Worm (Caenorhabditis elegans): ENCODE data around the gene snap-29.

snap-29 gene

DNA sequence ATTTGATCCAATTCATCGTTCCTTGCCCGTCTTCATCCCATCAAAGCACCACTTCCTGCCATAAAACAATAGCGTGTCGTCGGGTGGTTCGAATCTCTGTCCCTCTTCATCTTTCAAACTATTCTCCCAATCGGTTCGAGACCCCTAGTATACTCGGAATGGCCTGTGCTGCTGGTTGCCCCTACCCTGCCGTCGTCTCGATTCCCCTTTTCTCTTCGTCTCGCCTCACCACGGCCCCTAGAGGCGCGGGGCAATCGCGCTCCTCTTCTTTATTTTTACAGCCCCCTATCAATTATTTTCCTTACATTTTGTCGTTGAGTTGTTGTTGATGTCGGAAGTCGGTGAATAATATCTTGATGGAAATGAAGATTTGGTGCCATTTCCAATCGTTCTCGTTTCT lies 12.6 kb downstream of the snap-29 start:
- TF ChIP-seq nhr-237 (tag; optimal IDR thresholded peaks at IDR 0.05) (no peak), fos-1 (tag; optimal IDR thresholded peaks at IDR 0.05) (no peak), D1046.2 (GFP tag; IDR thresholded peaks at IDR 0.05) (no peak), lsy-2 (tag; optimal IDR thresholded peaks at IDR 0.05) (peak in 1 of 2 experiments; percentile 8), set-16 (GFP tag; IDR thresholded peaks at IDR 0.05) (peak; percentile 36; the same call in 1 of the 2 replicates), egl-27 (tag; optimal IDR thresholded peaks at IDR 0.05) (no peak), aha-1 (tag) (peak; percentile 84), cey-2 (tag; optimal IDR thresholded peaks at IDR 0.05; ENCODE audit: borderline replicate concordance, insufficient read depth) (no peak), aly-2 (tag; optimal IDR thresholded peaks at IDR 0.05) (no peak), mdl-1 (tag; optimal IDR thresholded peaks at IDR 0.05) (no peak), ceh-20 (GFP tag; IDR thresholded peaks at IDR 0.05) (no peak), lir-3 (tag; optimal IDR thresholded peaks at IDR 0.05) (no peak), nhr-102 (tag; optimal IDR thresholded peaks at IDR 0.05) (no peak), dmd-9 (GFP tag; IDR thresholded peaks at IDR 0.05) (no peak), lin-29 (GFP tag; IDR thresholded peaks at IDR 0.05) (no peak), saeg-2 (GFP tag; IDR thresholded peaks at IDR 0.05) (no peak), skn-1 (tag; optimal IDR thresholded peaks at IDR 0.05) (no peak), zfp-2 (tag; optimal IDR thresholded peaks at IDR 0.05) (no peak)

DNA sequence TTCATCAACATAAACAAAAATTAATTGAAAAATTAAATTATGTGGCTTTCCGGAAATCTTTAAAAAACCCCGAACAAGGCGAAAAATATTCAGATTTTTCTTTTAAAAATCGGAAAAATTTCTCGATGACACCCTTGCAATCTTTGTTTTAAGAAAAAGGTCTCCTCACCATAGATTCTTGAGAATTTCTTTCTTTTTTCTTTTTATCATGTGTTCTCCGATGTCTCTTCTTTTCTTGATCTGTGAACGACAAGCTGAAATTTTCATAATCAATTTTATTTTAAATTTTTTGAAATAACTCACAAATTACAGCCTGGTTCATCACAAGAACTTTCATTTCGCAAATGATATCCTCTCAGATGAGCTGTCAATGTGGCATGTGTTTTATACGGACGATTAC lies 15.2 kb downstream of the snap-29 start, which contains the start of the genes zfp-1 and F54F2.14:
zfp-1 (plus strand) TSS at position 301 of the 400 bp plus-strand sequence.
F54F2.14 (plus strand) TSS at position 312 of the 400 bp plus-strand sequence.
- no peak for TF ChIP-seq hlh-30 (tag; optimal IDR thresholded peaks at IDR 0.05; ENCODE audit: insufficient read depth)

DNA sequence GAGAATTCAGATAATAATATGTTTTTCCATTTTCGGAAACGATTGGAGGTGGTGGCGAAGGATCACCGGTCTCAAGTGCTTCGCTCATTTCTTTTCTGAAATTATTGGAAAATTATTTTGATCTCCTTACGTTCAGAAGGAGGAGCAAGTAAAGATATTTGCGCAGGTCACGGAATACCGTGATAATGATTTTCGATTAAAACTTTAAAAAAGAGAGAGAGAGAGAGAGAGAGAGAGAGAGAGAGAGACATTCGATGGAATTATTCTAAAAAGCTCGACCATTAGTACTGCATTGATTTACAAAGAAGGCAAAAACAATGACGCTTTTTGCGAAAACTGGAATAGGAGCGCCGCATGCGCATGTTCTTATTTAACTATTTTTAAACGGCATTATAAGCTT lies 16.2 kb downstream of the snap-29 start, which contains the start of gene ztf-1:
ztf-1 (minus strand) TSS at position 101 of the 400 bp plus-strand sequence.
- TF ChIP-seq lin-15B (tag; optimal IDR thresholded peaks at IDR 0.05) (no peak), unc-62 (GFP tag; optimal IDR thresholded peaks at IDR 0.05 in 1 of 2) (peak in 1 of 2 experiments; percentile 69), unc-62 (tag; optimal IDR thresholded peaks at IDR 0.05) (no peak)

DNA sequence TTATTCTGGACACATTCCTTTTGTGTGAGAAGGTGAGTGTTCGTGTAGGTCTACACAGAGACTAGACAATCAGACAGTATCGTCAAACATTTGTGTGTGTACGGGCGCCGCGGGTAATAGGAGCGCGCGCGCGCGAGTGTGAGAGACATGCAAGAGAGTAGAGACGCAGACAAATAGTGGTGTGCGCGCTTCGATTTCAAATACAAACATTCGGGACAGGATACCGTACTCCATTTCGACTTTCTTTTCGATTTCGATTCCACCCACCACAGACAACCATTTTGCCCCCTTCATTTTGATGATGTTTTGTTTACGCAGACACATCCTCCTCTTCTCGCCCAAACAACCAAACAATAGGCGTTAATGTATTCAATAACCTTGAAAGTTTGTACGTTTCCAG lies 18.7 kb downstream of the snap-29 start:
- TF ChIP-seq dmd-9 (GFP tag; IDR thresholded peaks at IDR 0.05) (no peak), ceh-62 (tag; optimal IDR thresholded peaks at IDR 0.05) (no peak), nhr-76 (tag; optimal IDR thresholded peaks at IDR 0.05) (no peak), ama-1 (optimal IDR thresholded peaks at IDR 0.05) (no peak), ceh-28 (tag; optimal IDR thresholded peaks at IDR 0.05) (no peak), ztf-11 (tag; optimal IDR thresholded peaks at IDR 0.05) (no peak), daf-12 (tag; optimal IDR thresholded peaks at IDR 0.05) (no peak), egl-27 (tag; optimal IDR thresholded peaks at IDR 0.05) (no peak), snpc-1.2 (GFP tag; IDR thresholded peaks at IDR 0.05) (no peak), nhr-11 (tag; optimal IDR thresholded peaks at IDR 0.05) (peak; percentile 36), sdz-12 (GFP tag; optimal IDR thresholded peaks at IDR 0.05) (no peak), lir-3 (tag; optimal IDR thresholded peaks at IDR 0.05) (no peak), madf-5 (GFP tag; IDR thresholded peaks at IDR 0.05) (no peak), dve-1 (tag; optimal IDR thresholded peaks at IDR 0.05; ENCODE audit: insufficient read depth) (peak; percentile 77), saeg-2 (GFP tag; IDR thresholded peaks at IDR 0.05) (no peak), D1046.2 (GFP tag; IDR thresholded peaks at IDR 0.05) (0 out of 2 replicates have a peak, but pooled peaks have one; percentile 70), hlh-11 (tag; optimal IDR thresholded peaks at IDR 0.05) (peak; percentile 95), F37D6.2 (tag; optimal IDR thresholded peaks at IDR 0.05) (no peak), ceh-32 (tag; optimal IDR thresholded peaks at IDR 0.05; ENCODE audit: poor library complexity) (no peak), madf-9 (GFP tag; conservative IDR thresholded peaks at IDR 0.05) (peak; percentile 52; the same call in 1 of the 2 replicates), ceh-20 (GFP tag; IDR thresholded peaks at IDR 0.05) (no peak), zfp-2 (tag; optimal IDR thresholded peaks at IDR 0.05) (no peak), F44E2.7 (GFP tag; IDR thresholded peaks at IDR 0.05) (no peak), ceh-44 (GFP tag; IDR thresholded peaks at IDR 0.05) (no peak), arid-1 (GFP tag; conservative IDR thresholded peaks at IDR 0.05) (peak; percentile 69), spr-3 (GFP tag; optimal IDR thresholded peaks at IDR 0.05) (no peak), hmg-1.1 (GFP tag; IDR thresholded peaks at IDR 0.05) (peak; percentile 64), skn-1 (tag; optimal IDR thresholded peaks at IDR 0.05) (no peak), ceh-82 (tag; optimal IDR thresholded peaks at IDR 0.05) (no peak), set-16 (GFP tag; IDR thresholded peaks at IDR 0.05) (no peak; the same call in 1 of the 2 replicates), lim-7 (GFP tag; IDR thresholded peaks at IDR 0.05) (no peak), R02D3.7 (tag; optimal IDR thresholded peaks at IDR 0.05) (no peak), php-3 (GFP tag; IDR thresholded peaks at IDR 0.05) (0 out of 2 replicates have a peak, but pooled peaks have one; percentile 8)
